Fruit fly (Drosophila melanogaster): ENCODE results near the gene CG15498.

- TF ChIP-seq h (GFP tag; optimal IDR thresholded peaks at IDR 0.05) (no peak), Hr78 (GFP tag; optimal IDR thresholded peaks at IDR 0.05) (no peak), usp (GFP tag; optimal IDR thresholded peaks at IDR 0.05) (no peak), Mio (GFP tag; optimal IDR thresholded peaks at IDR 0.05) (no peak), Dif (GFP tag; optimal IDR thresholded peaks at IDR 0.05; ENCODE audit: partially characterized antibody) (no peak), fru (GFP tag; optimal IDR thresholded peaks at IDR 0.05) (no peak), psq (GFP tag; optimal IDR thresholded peaks at IDR 0.05) (no peak), Vsx2 (GFP tag; optimal IDR thresholded peaks at IDR 0.05; ENCODE audit: partially characterized antibody) (no peak), Abd-B (GFP tag; optimal IDR thresholded peaks at IDR 0.05) (no peak), pan (optimal IDR thresholded peaks at IDR 0.05) (no peak), Hr83 (GFP tag; optimal IDR thresholded peaks at IDR 0.05; ENCODE audit: poor library complexity, severe bottlenecking) (no peak)
Observed at dm6 chr3R:21597877-21598276, 28.9 kb upstream of the CG15498 start.

Data from whole organism, wandering third instar larva.